Fruit fly (Drosophila melanogaster): ENCODE data around the gene CG14989.

DNA sequence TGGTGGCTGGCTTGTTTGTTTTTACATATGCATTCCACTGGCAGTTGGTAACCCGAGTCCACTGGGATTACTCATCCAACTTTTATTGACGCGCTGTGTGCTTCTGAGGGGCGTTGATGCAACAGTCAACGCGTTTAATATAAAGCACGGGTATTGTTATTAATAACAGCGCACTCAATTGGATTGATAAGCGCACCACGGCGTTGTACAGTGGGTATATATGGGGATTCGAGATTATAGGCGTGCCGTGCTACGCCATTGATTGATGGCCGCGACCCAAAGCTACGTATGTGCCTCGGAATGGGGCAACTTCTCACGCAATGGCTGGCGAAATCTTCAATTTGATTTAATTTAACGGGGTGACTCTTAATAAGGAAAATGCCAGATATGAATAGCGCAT is 19.7 kb downstream of the CG14989 start:
- TF ChIP-seq EcR (GFP tag; optimal IDR thresholded peaks at IDR 0.05) (no peak), CG8478 (optimal IDR thresholded peaks at IDR 0.05) (no peak), psq (optimal IDR thresholded peaks at IDR 0.05) (no peak), pan (optimal IDR thresholded peaks at IDR 0.05) (no peak), Dll (optimal IDR thresholded peaks at IDR 0.05) (no peak)
